Fruit fly (Drosophila melanogaster) ovary, adult (tissue): ENCODE data around the gene Poxm.
A peak's percentile ranks its signal among the peaks of the same experiment; 100 is the strongest.

Source experiments
- CG17801 ChIP-seq: fragments of 200-800 bp; optimal IDR thresholded peaks from 2 replicates; lab custom pipeline; 2019; ENCODE audit warnings: missing biosample characterization, mild to moderate bottlenecking, missing genetic modification characterization, moderate library complexity; ENCODE audit not compliant: partially characterized antibody

The Poxm gene

dm6 chr3R:8333768-8334470 is at the start of gene Poxm:
Poxm (minus strand) TSS chr3R:8333792.
- TF ChIP-seq CG17801 (GFP tag; lab: Kevin White, UChicago), result no peak

- no peak for TF ChIP-seq CG17801 (GFP tag; lab: Kevin White, UChicago)
These were observed 35.0 kb upstream of the Poxm start for dm6 chr3R:8368553-8368952.

dm6 chr3R:8362259-8362876 is 28.8 kb upstream of the Poxm start, which contains the start of the genes Veneno and CG7963:
Veneno (minus strand) TSS chr3R:8362554.
CG7963 (plus strand) TSS chr3R:8362826.
- TF ChIP-seq CG17801 (GFP tag; lab: Kevin White, UChicago), result no peak

dm6 chr3R:8358004-8358403 is 24.4 kb upstream of the Poxm start:
- TF ChIP-seq CG17801 (GFP tag; lab: Kevin White, UChicago), result no peak

- TF ChIP-seq CG17801 (GFP tag; lab: Kevin White, UChicago), result no peak
These were observed 23.9 kb upstream of the Poxm start for dm6 chr3R:8357372-8357992.

- no peak for TF ChIP-seq CG17801 (GFP tag; lab: Kevin White, UChicago)
These were observed 23.2 kb upstream of the Poxm start, which contains the start of gene stck for dm6 chr3R:8356626-8357290. stck (plus strand) TSS chr3R:8356978.

- TF ChIP-seq CG17801 (GFP tag; lab: Kevin White, UChicago), result no peak
These were observed 22.0 kb upstream of the Poxm start for dm6 chr3R:8355579-8355978.

dm6 chr3R:8354969-8355368 is 21.4 kb upstream of the Poxm start:
- peak; percentile 63 for TF ChIP-seq CG17801 (GFP tag; lab: Kevin White, UChicago)

dm6 chr3R:8354458-8354857 is 20.9 kb upstream of the Poxm start:
- peak; percentile 66 for TF ChIP-seq CG17801 (GFP tag; lab: Kevin White, UChicago)

- TF ChIP-seq CG17801 (GFP tag; lab: Kevin White, UChicago), result no peak
These were observed 20.4 kb upstream of the Poxm start for dm6 chr3R:8353994-8354393.

- TF ChIP-seq CG17801 (GFP tag; lab: Kevin White, UChicago), result no peak
These were observed 19.6 kb upstream of the Poxm start for dm6 chr3R:8352961-8353728.

dm6 chr3R:8349449-8350115 is 16.0 kb upstream of the Poxm start, which contains the start of gene Atg13:
Atg13 (plus strand) TSS chr3R:8349815.
- TF ChIP-seq CG17801 (GFP tag; lab: Kevin White, UChicago), result peak; percentile 69

DNA sequence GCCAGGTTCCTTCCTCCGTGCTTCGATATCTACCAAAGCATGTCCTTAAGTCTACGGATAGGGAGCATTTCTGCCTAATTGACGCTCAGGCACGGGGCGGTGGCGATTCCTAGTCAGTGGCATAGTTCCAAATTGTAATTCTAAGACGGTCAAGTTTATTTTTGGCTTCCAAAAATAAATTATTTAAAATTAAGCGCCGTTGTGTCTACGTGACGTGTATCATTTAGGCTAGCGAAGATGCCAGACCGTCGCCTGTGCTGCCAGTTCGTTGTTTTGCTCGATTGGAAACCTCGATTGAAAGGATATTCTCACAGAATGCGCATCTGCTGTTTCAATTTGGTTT is 15.5 kb upstream of the Poxm start:
- TF ChIP-seq CG17801 (GFP tag; lab: Kevin White, UChicago), result no peak

dm6 chr3R:8347835-8348234 is 14.2 kb upstream of the Poxm start:
- no peak for TF ChIP-seq CG17801 (GFP tag; lab: Kevin White, UChicago)
